Worm (Caenorhabditis elegans) whole organism, L2 larva: ENCODE results near the gene Y71H2AM.20.
A peak's percentile ranks its signal among the peaks of the same experiment; 100 is the strongest.

Experiments used
- C34F6.9 ChIP-seq: fragments of 150-350 bp; optimal IDR thresholded peaks from 2 replicates; lab custom pipeline; 2014; ENCODE audit warnings: missing biosample characterization, missing genetic modification characterization
- F13H6.1 ChIP-seq: sonication (generic microtip); optimal IDR thresholded peaks from 2 replicates; lab custom pipeline; 2016; ENCODE audit warnings: missing genetic modification characterization, missing compliant biosample characterization
- R02D3.7 ChIP-seq: fragments of 150-350 bp; optimal IDR thresholded peaks from 2 replicates; lab custom pipeline; 2014; ENCODE audit warnings: missing biosample characterization, missing genetic modification characterization
- Y55F3AM.14 ChIP-seq: fragments of 200-800 bp; sonication (Bioruptor generic); optimal IDR thresholded peaks from 2 replicates; lab custom pipeline; 2018; ENCODE audit warnings: mild to moderate bottlenecking, missing genetic modification characterization, missing compliant biosample characterization
- ZK546.5 ChIP-seq: sonication (generic microtip); optimal IDR thresholded peaks from 2 replicates; lab custom pipeline; 2017; ENCODE audit warnings: missing biosample characterization, missing genetic modification characterization
- alr-1 ChIP-seq: fragments of 150-350 bp; optimal IDR thresholded peaks from 2 replicates; lab custom pipeline; 2014; ENCODE audit warnings: missing biosample characterization, missing genetic modification characterization
- aly-2 ChIP-seq: fragments of 150-350 bp; optimal IDR thresholded peaks from 2 replicates; lab custom pipeline; 2014; ENCODE audit warnings: missing biosample characterization, missing genetic modification characterization
- ama-1 ChIP-seq: fragments of 150-350 bp; optimal IDR thresholded peaks from 2 replicates; lab custom pipeline; 2018; ENCODE audit warnings: inconsistent platforms
- blmp-1 ChIP-seq: sonication (generic microtip); optimal IDR thresholded peaks from 2 replicates; lab custom pipeline; 2017; ENCODE audit warnings: missing genetic modification characterization, mild to moderate bottlenecking, missing compliant biosample characterization, antibody characterized with exemption, moderate library complexity; ENCODE audit not compliant: insufficient read depth
- ceh-16 ChIP-seq: fragments of 150-350 bp; optimal IDR thresholded peaks from 2 replicates; lab custom pipeline; 2014; ENCODE audit warnings: missing biosample characterization, missing genetic modification characterization
- ceh-82 ChIP-seq: fragments of 150-350 bp; optimal IDR thresholded peaks from 2 replicates; lab custom pipeline; 2014; ENCODE audit warnings: missing biosample characterization, missing genetic modification characterization
- crh-2 ChIP-seq: sonication (generic microtip); optimal IDR thresholded peaks from 2 replicates; lab custom pipeline; 2017; ENCODE audit warnings: missing biosample characterization, missing genetic modification characterization
- dmd-4 ChIP-seq: sonication (generic microtip); optimal IDR thresholded peaks from 2 replicates; lab custom pipeline; 2017; ENCODE audit warnings: missing biosample characterization, missing genetic modification characterization
- egl-27 ChIP-seq: sonication (generic microtip); optimal IDR thresholded peaks from 3 replicates; lab custom pipeline; 2017; ENCODE audit warnings: missing biosample characterization, missing genetic modification reagents, missing genetic modification characterization
- elt-1 ChIP-seq: fragments of 150-350 bp; optimal IDR thresholded peaks from 2 replicates; lab custom pipeline; 2014; ENCODE audit warnings: missing biosample characterization, missing genetic modification characterization
- elt-3 ChIP-seq: sonication (generic microtip); optimal IDR thresholded peaks from 2 replicates; lab custom pipeline; 2017; ENCODE audit warnings: missing biosample characterization, missing genetic modification characterization
- fos-1 ChIP-seq: fragments of 150-350 bp; optimal IDR thresholded peaks from 2 replicates; lab custom pipeline; 2014; ENCODE audit warnings: missing biosample characterization, missing genetic modification characterization
- gmeb-1 ChIP-seq: fragments of 150-350 bp; optimal IDR thresholded peaks from 2 replicates; lab custom pipeline; 2014; ENCODE audit warnings: missing biosample characterization, missing genetic modification characterization
- lin-11 ChIP-seq: fragments of 150-350 bp; sonication (generic microtip); optimal IDR thresholded peaks from 2 replicates; lab custom pipeline; 2014; ENCODE audit warnings: missing biosample characterization, missing genetic modification characterization, inconsistent platforms, mixed read lengths
- lin-13 ChIP-seq: fragments of 150-350 bp; optimal IDR thresholded peaks from 2 replicates; lab custom pipeline; 2014; ENCODE audit warnings: missing biosample characterization, missing genetic modification reagents, missing genetic modification characterization
- lin-39 ChIP-seq: fragments of 150-350 bp; optimal IDR thresholded peaks from 2 replicates; lab custom pipeline; 2014; ENCODE audit warnings: missing biosample characterization, missing genetic modification reagents, missing genetic modification characterization
- lsy-2 ChIP-seq, 2 experiments: fragments of 150-350 bp in 1 of 2; sonication (generic microtip) in 1 of 2; optimal IDR thresholded peaks; 2 replicates each; lab custom pipeline; 2014 to 2017; ENCODE audit warnings: missing biosample characterization in 2 of 2, missing genetic modification characterization in 2 of 2
- mab-5 ChIP-seq: fragments of 150-350 bp; optimal IDR thresholded peaks from 2 replicates; lab custom pipeline; 2014; ENCODE audit warnings: missing biosample characterization, missing genetic modification characterization
- mbf-1 ChIP-seq: sonication (generic microtip); optimal IDR thresholded peaks from 2 replicates; lab custom pipeline; 2017; ENCODE audit warnings: missing biosample characterization, missing genetic modification characterization
- mdl-1 ChIP-seq, 2 experiments: fragments of 150-350 bp in 1 of 2; sonication (generic microtip) in 1 of 2; optimal IDR thresholded peaks; 2 replicates each; lab custom pipeline; 2017; ENCODE audit warnings: missing biosample characterization in 2 of 2, missing genetic modification characterization in 2 of 2
- nhr-10 ChIP-seq: sonication (generic microtip); optimal IDR thresholded peaks from 2 replicates; lab custom pipeline; 2017; ENCODE audit warnings: missing biosample characterization, missing genetic modification characterization
- nhr-11 ChIP-seq: fragments of 150-350 bp; optimal IDR thresholded peaks from 2 replicates; lab custom pipeline; 2014; ENCODE audit warnings: missing biosample characterization, missing genetic modification characterization
- nhr-12 ChIP-seq: fragments of 150-350 bp; optimal IDR thresholded peaks from 2 replicates; lab custom pipeline; 2014; ENCODE audit warnings: missing biosample characterization, missing genetic modification characterization
- nhr-129 ChIP-seq: fragments of 150-350 bp; optimal IDR thresholded peaks from 2 replicates; lab custom pipeline; 2014; ENCODE audit warnings: missing biosample characterization, missing genetic modification characterization
- nhr-21 ChIP-seq: fragments of 150-350 bp; optimal IDR thresholded peaks from 2 replicates; lab custom pipeline; 2014; ENCODE audit warnings: missing biosample characterization, missing genetic modification characterization
- nhr-23 ChIP-seq: fragments of 150-350 bp; optimal IDR thresholded peaks from 2 replicates; lab custom pipeline; 2014; ENCODE audit warnings: missing biosample characterization, missing genetic modification reagents, missing genetic modification characterization
- nhr-237 ChIP-seq: fragments of 150-350 bp; optimal IDR thresholded peaks from 2 replicates; lab custom pipeline; 2014; ENCODE audit warnings: missing biosample characterization, missing genetic modification characterization
- nhr-25 ChIP-seq: fragments of 150-350 bp; sonication (generic microtip); optimal IDR thresholded peaks from 3 replicates; lab custom pipeline; 2014; ENCODE audit warnings: missing biosample characterization, missing genetic modification characterization
- nhr-6 ChIP-seq: fragments of 150-350 bp; optimal IDR thresholded peaks from 2 replicates; lab custom pipeline; 2014; ENCODE audit warnings: missing biosample characterization, missing genetic modification characterization
- nhr-77 ChIP-seq: fragments of 150-350 bp; optimal IDR thresholded peaks from 2 replicates; lab custom pipeline; 2014; ENCODE audit warnings: missing biosample characterization, missing genetic modification characterization
- peb-1 ChIP-seq: fragments of 150-350 bp; optimal IDR thresholded peaks from 2 replicates; lab custom pipeline; 2014; ENCODE audit warnings: missing biosample characterization, missing genetic modification characterization
- sem-4 ChIP-seq: fragments of 150-350 bp; optimal IDR thresholded peaks from 2 replicates; lab custom pipeline; 2014; ENCODE audit warnings: missing biosample characterization, missing genetic modification reagents, missing genetic modification characterization
- skn-1 ChIP-seq: sonication (generic microtip); optimal IDR thresholded peaks from 2 replicates; lab custom pipeline; 2017; ENCODE audit warnings: missing biosample characterization, missing genetic modification characterization
- sma-3 ChIP-seq: sonication (generic microtip); optimal IDR thresholded peaks from 2 replicates; lab custom pipeline; 2016; ENCODE audit warnings: missing genetic modification reagents, missing genetic modification characterization, missing compliant biosample characterization
- sma-9 ChIP-seq, 2 experiments: fragments of 150-350 bp in 1 of 2; sonication (generic microtip) in 1 of 2; optimal IDR thresholded peaks; 2 replicates each; lab custom pipeline; 2014 to 2016; ENCODE audit warnings: missing genetic modification characterization in 2 of 2, mild to moderate bottlenecking in 1 of 2, missing biosample characterization in 1 of 2, missing compliant biosample characterization in 1 of 2, missing genetic modification reagents in 1 of 2, moderate library complexity in 1 of 2
- snpc-4 ChIP-seq: fragments of 150-350 bp; optimal IDR thresholded peaks from 2 replicates; lab custom pipeline; 2014; ENCODE audit warnings: missing biosample characterization, missing genetic modification characterization
- unc-39 ChIP-seq: fragments of 150-350 bp; optimal IDR thresholded peaks from 2 replicates; lab custom pipeline; 2014; ENCODE audit warnings: missing biosample characterization, missing genetic modification characterization
- unc-55 ChIP-seq: fragments of 150-350 bp; sonication (generic microtip); optimal IDR thresholded peaks from 3 replicates; lab custom pipeline; 2014; ENCODE audit warnings: missing biosample characterization, missing genetic modification reagents, missing genetic modification characterization
- unc-62 ChIP-seq: fragments of 150-350 bp; optimal IDR thresholded peaks from 2 replicates; lab custom pipeline; 2014; ENCODE audit warnings: missing biosample characterization, missing genetic modification reagents, missing genetic modification characterization
- zag-1 ChIP-seq: fragments of 150-350 bp; optimal IDR thresholded peaks from 2 replicates; lab custom pipeline; 2014; ENCODE audit warnings: missing biosample characterization, missing genetic modification characterization
- ztf-1 ChIP-seq: fragments of 200-800 bp; sonication (Bioruptor generic); conservative IDR thresholded peaks from 2 replicates; pipeline ENCODE4 v1.3.6; 2022; ENCODE audit warnings: missing genetic modification characterization, missing compliant biosample characterization
- ztf-11 ChIP-seq: sonication (generic microtip); optimal IDR thresholded peaks from 2 replicates; lab custom pipeline; 2017; ENCODE audit warnings: missing biosample characterization, missing genetic modification characterization
- ztf-4 ChIP-seq: fragments of 150-350 bp; optimal IDR thresholded peaks from 2 replicates; lab custom pipeline; 2014; ENCODE audit warnings: missing biosample characterization, missing genetic modification characterization

Gene Y71H2AM.20

ce11 chrIII:2785840-2786239 is at the start of gene Y71H2AM.20:
Gene Y71H2AM.20, minus strand, starts transcription at chrIII:2785948.
- peak; percentile 96 for TF ChIP-seq ztf-4 (tag; lab: Kevin White, UChicago)
- TF ChIP-seq Y55F3AM.14 (GFP tag; lab: Kevin White, UChicago), result peak; percentile 87
- peak; percentile 38 for TF ChIP-seq nhr-10 (tag; lab: Kevin White, UChicago)
- peak; percentile 59 for TF ChIP-seq alr-1
- TF ChIP-seq lin-13 (GFP tag; lab: Kevin White, UChicago), result peak; percentile 98
- no peak for TF ChIP-seq elt-1
- TF ChIP-seq blmp-1 (tag; lab: Kevin White, UChicago), result peak; percentile 60
- TF ChIP-seq fos-1, result peak; percentile 98
- TF ChIP-seq ceh-16 (tag; lab: Kevin White, UChicago), result peak; percentile 44
- TF ChIP-seq ztf-11, result no peak
- TF ChIP-seq lsy-2 (tag; optimal IDR thresholded peaks at IDR 0.05; lab: Kevin White, UChicago), result peak; percentile 92 to 98
- peak; percentile 99 for TF ChIP-seq crh-2 (tag; lab: Kevin White, UChicago)
- TF ChIP-seq dmd-4 (tag; lab: Kevin White, UChicago), result no peak
- TF ChIP-seq lin-11 (tag; lab: Kevin White, UChicago), result peak; percentile 89
- TF ChIP-seq R02D3.7, result peak; percentile 45
- TF ChIP-seq sem-4 (tag; lab: Kevin White, UChicago), result peak; percentile 97
- no peak for TF ChIP-seq unc-39 (tag; lab: Kevin White, UChicago)
- TF ChIP-seq nhr-21, result peak; percentile 93
- TF ChIP-seq nhr-25, result peak; percentile 97
- peak; percentile 88 for TF ChIP-seq mab-5 (tag; lab: Kevin White, UChicago)
- TF ChIP-seq nhr-6 (tag; lab: Kevin White, UChicago), result peak; percentile 94
- TF ChIP-seq elt-3 (tag; lab: Kevin White, UChicago), result no peak
- TF ChIP-seq sma-9 (GFP tag; optimal IDR thresholded peaks at IDR 0.05; lab: Kevin White, UChicago), result peak; percentile 92
- TF ChIP-seq sma-9 (tag; optimal IDR thresholded peaks at IDR 0.05; lab: Kevin White, UChicago), result no peak
- TF ChIP-seq skn-1 (tag; lab: Kevin White, UChicago), result peak; percentile 84
- no peak for TF ChIP-seq nhr-11 (tag; lab: Kevin White, UChicago)
- TF ChIP-seq unc-62 (GFP tag; lab: Kevin White, UChicago), result no peak
- TF ChIP-seq nhr-129 (tag; lab: Kevin White, UChicago), result peak; percentile 94
- TF ChIP-seq mbf-1 (tag; lab: Kevin White, UChicago), result no peak
- no peak for TF ChIP-seq lin-39 (tag; lab: Kevin White, UChicago)
- TF ChIP-seq peb-1 (tag; lab: Kevin White, UChicago), result no peak
- peak; percentile 99 for TF ChIP-seq unc-55 (GFP tag; lab: Kevin White, UChicago)
- no peak for TF ChIP-seq ztf-1 (GFP tag; lab: Robert Waterston, UW)
- TF ChIP-seq ceh-82 (tag; lab: Kevin White, UChicago), result peak; percentile 84
- TF ChIP-seq snpc-4, result peak; percentile 77
- peak; percentile 96 for TF ChIP-seq zag-1 (tag; lab: Kevin White, UChicago)
- TF ChIP-seq ZK546.5, result peak; percentile 60
- peak; percentile 89 for TF ChIP-seq gmeb-1 (tag; lab: Kevin White, UChicago)
- TF ChIP-seq nhr-23 (tag; lab: Kevin White, UChicago), result no peak
- TF ChIP-seq egl-27 (tag; lab: Kevin White, UChicago), result peak; percentile 78
- peak; percentile 99 for TF ChIP-seq C34F6.9
- TF ChIP-seq aly-2 (tag; lab: Kevin White, UChicago), result no peak
- TF ChIP-seq ama-1, result peak; percentile 71
- TF ChIP-seq sma-3 (GFP tag; lab: Kevin White, UChicago), result peak; percentile 96
- TF ChIP-seq nhr-12, result peak; percentile 49
- TF ChIP-seq nhr-237, result peak; percentile 49
- TF ChIP-seq nhr-77, result peak; percentile 85
- peak; percentile 93 for TF ChIP-seq F13H6.1 (tag; lab: Kevin White, UChicago)
- peak in 1 of 2 experiments; percentile 75 for TF ChIP-seq mdl-1 (tag; optimal IDR thresholded peaks at IDR 0.05; lab: Kevin White, UChicago)
